Fruit fly (Drosophila melanogaster) whole organism, pupa: Measurements from ENCODE around the gene CG17572.
A peak's percentile ranks its signal among the peaks of the same experiment; 100 is the strongest.

Experiments used
- CG10348 ChIP-seq: fragments of 200-800 bp; sonication (Bioruptor generic); IDR thresholded peaks from 2 replicates; pipeline ENCODE4 v1.3.6; 2022; ENCODE audit warnings: missing biosample characterization, missing genetic modification characterization
- CG12605 ChIP-seq: fragments of 200-800 bp; sonication (Bioruptor generic); IDR thresholded peaks from 2 replicates; pipeline ENCODE4 v1.3.6; 2022; ENCODE audit warnings: missing biosample characterization, missing genetic modification characterization
- CG13204 ChIP-seq: fragments of 200-800 bp; sonication (Bioruptor generic); optimal IDR thresholded peaks from 2 replicates; lab custom pipeline; 2018; ENCODE audit warnings: missing biosample characterization, mild to moderate bottlenecking, missing genetic modification characterization, moderate library complexity
- CG14655 ChIP-seq: fragments of 200-800 bp; sonication (Bioruptor generic); optimal IDR thresholded peaks from 3 replicates; lab custom pipeline; 2017; ENCODE audit warnings: mild to moderate bottlenecking, missing biosample characterization, missing genetic modification reagents, missing genetic modification characterization
- CG15710 ChIP-seq: fragments of 200-800 bp; sonication (Bioruptor generic); optimal IDR thresholded peaks from 2 replicates; lab custom pipeline; 2018; ENCODE audit warnings: missing biosample characterization, mild to moderate bottlenecking, missing genetic modification characterization, moderate library complexity
- CG17806 ChIP-seq: fragments of 200-800 bp; sonication (Bioruptor generic); optimal IDR thresholded peaks from 2 replicates; lab custom pipeline; 2018; ENCODE audit warnings: missing biosample characterization, mild to moderate bottlenecking, missing genetic modification characterization, moderate library complexity
- CG32121 ChIP-seq: fragments of 200-800 bp; sonication (Bioruptor generic); IDR thresholded peaks from 2 replicates; pipeline ENCODE4 v1.3.6; 2022; ENCODE audit warnings: missing biosample characterization, missing genetic modification characterization
- CG34367 ChIP-seq: fragments of 200-800 bp; sonication (Bioruptor generic); optimal IDR thresholded peaks from 2 replicates; lab custom pipeline; 2018; ENCODE audit warnings: missing biosample characterization, mild to moderate bottlenecking, missing genetic modification characterization
- CG4496 ChIP-seq: fragments of 200-800 bp; sonication (Bioruptor generic); IDR thresholded peaks from 3 replicates; pipeline ENCODE4 v1.3.6; 2022; ENCODE audit warnings: missing biosample characterization, missing genetic modification characterization
- CG8159 ChIP-seq: fragments of 200-800 bp; sonication (Bioruptor generic); optimal IDR thresholded peaks from 3 replicates; lab custom pipeline; 2018; ENCODE audit warnings: missing biosample characterization, mild to moderate bottlenecking, missing genetic modification characterization, moderate library complexity
- CG8301 ChIP-seq: fragments of 200-800 bp; sonication (Bioruptor generic); optimal IDR thresholded peaks from 2 replicates; lab custom pipeline; 2018; ENCODE audit warnings: missing biosample characterization, mild to moderate bottlenecking, missing genetic modification characterization
- CG9948 ChIP-seq: fragments of 200-800 bp; sonication (Bioruptor generic); optimal IDR thresholded peaks from 2 replicates; lab custom pipeline; 2018; ENCODE audit warnings: missing biosample characterization, mild to moderate bottlenecking, missing genetic modification characterization, moderate library complexity
- D1 ChIP-seq: fragments of 200-800 bp; sonication (Bioruptor generic); optimal IDR thresholded peaks from 2 replicates; lab custom pipeline; 2018; ENCODE audit warnings: missing biosample characterization, mild to moderate bottlenecking, missing genetic modification characterization, moderate library complexity
- EcR ChIP-seq: fragments of 200-800 bp; sonication (Bioruptor generic); optimal IDR thresholded peaks from 3 replicates; lab custom pipeline; 2019; ENCODE audit warnings: missing biosample characterization, missing genetic modification characterization, mild to moderate bottlenecking, moderate library complexity, missing genetic modification reagents
- Ets98B ChIP-seq: fragments of 200-800 bp; sonication (Bioruptor generic); IDR thresholded peaks from 2 replicates; pipeline ENCODE4 v1.3.6; 2022; ENCODE audit warnings: missing biosample characterization, missing genetic modification characterization
- Pif1A ChIP-seq: fragments of 200-800 bp; sonication (Bioruptor generic); optimal IDR thresholded peaks from 3 replicates; lab custom pipeline; 2016; ENCODE audit warnings: missing biosample characterization, missing genetic modification characterization
- Pif1B ChIP-seq: fragments of 200-800 bp; sonication (Bioruptor generic); optimal IDR thresholded peaks from 3 replicates; lab custom pipeline; 2016; ENCODE audit warnings: missing biosample characterization, missing genetic modification characterization
- Snoo ChIP-seq: fragments of 200-800 bp; sonication (Bioruptor generic); optimal IDR thresholded peaks from 3 replicates; lab custom pipeline; 2017; ENCODE audit warnings: missing biosample characterization, mild to moderate bottlenecking, missing genetic modification characterization, inconsistent platforms
- fd96Ca ChIP-seq: fragments of 200-800 bp; sonication (Bioruptor generic); IDR thresholded peaks from 3 replicates; pipeline ENCODE4 v1.3.6; 2022; ENCODE audit warnings: missing biosample characterization, missing genetic modification characterization
- gl ChIP-seq: fragments of 200-800 bp; sonication (Bioruptor generic); optimal IDR thresholded peaks from 2 replicates; lab custom pipeline; 2018; ENCODE audit warnings: missing biosample characterization, mild to moderate bottlenecking, missing genetic modification characterization
- rn ChIP-seq: fragments of 200-800 bp; sonication (Bioruptor generic); IDR thresholded peaks from 2 replicates; pipeline ENCODE4 v1.3.6; 2022; ENCODE audit warnings: missing biosample characterization, missing genetic modification characterization

Gene CG17572

DNA sequence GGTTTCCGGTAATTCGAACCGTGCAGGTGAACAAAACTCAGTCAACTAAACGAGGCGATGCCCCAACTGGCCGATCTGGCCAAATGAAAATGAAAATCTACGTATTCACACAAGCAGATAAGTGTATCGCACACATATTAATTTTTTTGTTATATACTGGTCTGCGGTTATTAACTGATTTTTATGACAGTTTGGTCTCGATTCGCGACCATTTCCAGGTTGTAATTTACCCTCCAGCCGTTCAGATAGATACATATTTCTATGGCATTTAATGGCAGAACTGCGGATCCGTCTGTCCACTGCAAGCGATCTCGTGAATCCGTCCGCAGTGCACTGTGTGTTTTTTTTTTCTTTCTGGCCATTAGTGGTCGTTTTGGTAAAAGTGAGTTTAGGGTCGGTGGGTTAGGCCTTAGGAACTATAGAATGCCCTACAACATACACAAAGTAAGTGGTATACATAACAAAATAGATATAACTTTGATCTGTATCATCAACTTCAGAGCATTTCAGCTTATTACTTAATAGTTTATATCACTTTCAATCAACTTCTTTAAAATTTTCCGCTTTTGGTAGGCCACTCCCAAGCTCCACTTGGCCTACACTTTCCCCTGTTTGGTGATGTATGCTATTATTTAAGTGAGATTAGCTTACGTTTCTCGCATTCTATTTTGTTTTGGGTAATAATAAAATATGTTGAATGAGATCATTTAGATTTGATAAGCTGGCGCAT is at the start of gene CG17572:
CG17572 (minus strand) TSS at position 51 of the 730 bp plus-strand sequence.
- TF ChIP-seq CG17806 (tag; lab: Kevin White, UChicago) (no peak), CG12605 (GFP tag; lab: Robert Waterston, UW) (no peak), gl (tag; lab: Kevin White, UChicago) (no peak), EcR (no peak), CG8301 (no peak), Ets98B (no peak), CG9948 (tag; lab: Kevin White, UChicago) (no peak), CG8159 (tag; lab: Kevin White, UChicago) (no peak), D1 (no peak), CG13204 (GFP tag; lab: Kevin White, UChicago) (no peak), CG4496 (GFP tag; lab: Robert Waterston, UW) (no peak), CG34367 (no peak), CG14655 (no peak), CG32121 (no peak), Snoo (tag; lab: Kevin White, UChicago) (no peak), CG15710 (no peak), rn (GFP tag; lab: Robert Waterston, UW) (no peak), fd96Ca (GFP tag; lab: Robert Waterston, UW) (no peak), CG10348 (no peak), Pif1B (no peak)

DNA sequence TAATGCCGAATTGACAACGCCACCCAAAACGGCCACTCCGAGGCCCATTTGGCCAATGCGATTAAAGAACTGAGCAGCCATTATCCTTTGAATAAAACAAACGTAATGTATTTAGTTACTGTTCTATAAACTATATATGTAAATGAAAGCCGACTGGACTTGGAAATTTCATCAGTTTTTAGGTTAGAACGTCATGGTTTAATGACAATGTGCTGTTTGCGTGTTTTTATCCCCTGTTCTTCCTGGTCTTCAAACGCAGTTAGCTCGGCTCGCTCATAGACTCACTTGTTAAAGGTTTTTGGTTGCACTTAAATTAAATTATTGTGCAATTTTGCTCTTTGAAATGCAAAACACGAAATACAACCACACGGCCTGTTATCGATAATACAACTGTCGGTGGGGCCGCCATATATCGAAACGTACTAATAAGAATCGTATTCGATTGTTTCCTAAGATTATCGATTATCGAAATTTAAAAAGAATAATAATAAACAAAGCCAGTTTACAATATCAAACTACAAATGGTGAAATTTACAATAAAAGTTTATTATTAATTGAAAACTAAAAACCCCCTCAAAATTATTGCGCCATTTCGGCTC is 49.6 kb upstream of the CG17572 start, which contains the start of gene Phb1:
Phb1 (minus strand) TSS at position 398 of the 599 bp plus-strand sequence.
- no peak for TF ChIP-seq CG9948 (tag; lab: Kevin White, UChicago)
- no peak for TF ChIP-seq CG32121
- TF ChIP-seq Ets98B = no peak
- TF ChIP-seq Pif1A (GFP tag; lab: Kevin White, UChicago) = no peak
- no peak for TF ChIP-seq EcR
- TF ChIP-seq gl (tag; lab: Kevin White, UChicago) = no peak
- TF ChIP-seq CG8301 = no peak

DNA sequence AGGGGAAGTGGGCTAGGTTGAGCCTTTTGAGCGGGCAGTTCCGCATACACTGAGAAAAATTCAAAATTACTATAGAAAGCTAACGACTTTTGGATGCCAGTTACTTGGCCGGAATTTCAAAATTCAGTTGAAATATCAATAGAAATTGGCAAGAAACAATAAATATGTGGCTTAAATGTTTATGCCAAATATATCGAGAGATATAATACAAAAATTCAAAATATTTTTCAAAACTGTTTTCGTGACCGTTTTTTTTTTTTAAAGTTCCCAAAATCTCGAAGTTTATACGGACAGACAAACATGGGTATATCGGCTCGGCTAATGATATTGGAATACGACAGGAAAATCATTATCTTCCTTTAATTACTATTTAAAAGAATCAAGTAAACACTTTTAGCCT is 47.0 kb upstream of the CG17572 start:
- TF ChIP-seq CG32121 = peak; percentile 29; the same call in 1 of the 2 replicates
- peak; percentile 60 for TF ChIP-seq CG17806 (tag; lab: Kevin White, UChicago)
- TF ChIP-seq CG13204 (GFP tag; lab: Kevin White, UChicago) = no peak
- TF ChIP-seq CG8159 (tag; lab: Kevin White, UChicago) = peak; percentile 60
- peak; percentile 57; the same call in 1 of the 3 replicates for TF ChIP-seq fd96Ca (GFP tag; lab: Robert Waterston, UW)
- peak; percentile 26 for TF ChIP-seq CG15710
- TF ChIP-seq Ets98B = peak; percentile 52
- TF ChIP-seq CG8301 = peak; percentile 57
- TF ChIP-seq CG34367 = peak; percentile 6
- peak; percentile 60 for TF ChIP-seq CG9948 (tag; lab: Kevin White, UChicago)
- TF ChIP-seq CG10348 = no peak

DNA sequence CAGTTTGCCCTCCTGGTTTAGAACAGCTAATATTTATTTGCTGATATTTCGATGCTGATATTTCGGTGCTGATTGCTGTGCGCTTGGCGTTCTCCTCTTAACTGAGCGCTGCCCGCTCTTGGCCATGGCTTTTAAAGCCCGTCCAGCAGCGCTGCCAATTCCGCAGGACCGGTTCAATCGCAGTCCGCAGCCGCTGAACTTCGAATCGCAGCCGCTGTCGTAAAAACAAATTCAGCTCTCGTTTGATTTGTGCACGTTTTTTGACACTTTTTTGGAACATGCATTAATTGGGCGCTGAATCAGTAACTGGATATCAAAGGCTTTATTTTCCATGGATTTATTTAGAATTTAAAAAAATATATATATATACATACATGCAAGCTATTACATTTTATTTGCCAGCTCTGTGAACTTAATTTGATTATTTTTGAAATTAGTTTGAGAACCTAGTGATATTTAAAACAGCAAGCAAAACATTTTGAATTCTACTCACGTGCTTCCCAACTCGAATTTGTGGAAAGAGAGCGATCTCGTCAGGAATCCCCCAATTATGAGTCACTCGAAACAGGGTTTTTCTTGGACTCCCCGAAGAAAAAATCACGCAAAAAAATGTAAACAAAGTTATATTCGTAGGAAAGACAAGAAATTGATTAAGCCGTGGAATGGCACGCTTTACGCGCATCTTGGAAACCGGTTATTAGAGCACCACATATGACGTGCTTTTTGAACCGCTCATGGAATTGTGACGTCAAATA is 46.4 kb upstream of the CG17572 start, which contains the start of gene Ddc:
Ddc (minus strand) TSS at position 111 of the 755 bp plus-strand sequence.
- TF ChIP-seq Ets98B = no peak
- TF ChIP-seq Pif1B = peak; percentile 16

DNA sequence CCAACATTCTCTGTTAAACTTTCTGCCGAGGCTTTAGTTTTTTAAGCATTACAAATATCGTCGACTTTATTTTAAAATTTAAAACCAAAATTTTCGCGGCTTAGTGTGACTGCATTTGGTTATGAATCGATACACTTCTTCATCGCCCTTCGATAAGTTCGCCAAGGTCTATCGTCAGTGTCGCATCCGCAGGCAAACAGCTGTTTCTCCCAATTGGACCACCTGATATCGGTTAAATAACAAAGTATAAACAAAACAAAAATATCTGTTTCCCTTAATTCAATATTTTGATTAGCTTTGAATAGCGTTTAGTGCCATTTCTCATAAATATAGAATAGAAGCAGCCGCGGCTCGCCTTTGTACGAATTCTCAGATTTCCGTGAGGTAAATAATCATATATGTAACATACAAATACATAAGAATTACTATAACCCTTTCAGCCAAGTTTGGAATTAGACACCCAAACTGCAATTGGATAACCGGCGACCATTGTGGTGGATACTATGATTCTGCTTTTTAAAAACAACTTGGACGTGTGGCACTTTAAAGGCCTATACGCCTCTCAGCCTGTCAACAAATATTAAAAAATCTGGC is 40.3 kb upstream of the CG17572 start, which contains the start of gene CG10561:
CG10561 (plus strand) TSS at position 219 of the 594 bp plus-strand sequence.
- TF ChIP-seq CG34367 (no peak), Ets98B (no peak), CG15710 (no peak), CG32121 (no peak), rn (GFP tag; lab: Robert Waterston, UW) (no peak), D1 (no peak)

DNA sequence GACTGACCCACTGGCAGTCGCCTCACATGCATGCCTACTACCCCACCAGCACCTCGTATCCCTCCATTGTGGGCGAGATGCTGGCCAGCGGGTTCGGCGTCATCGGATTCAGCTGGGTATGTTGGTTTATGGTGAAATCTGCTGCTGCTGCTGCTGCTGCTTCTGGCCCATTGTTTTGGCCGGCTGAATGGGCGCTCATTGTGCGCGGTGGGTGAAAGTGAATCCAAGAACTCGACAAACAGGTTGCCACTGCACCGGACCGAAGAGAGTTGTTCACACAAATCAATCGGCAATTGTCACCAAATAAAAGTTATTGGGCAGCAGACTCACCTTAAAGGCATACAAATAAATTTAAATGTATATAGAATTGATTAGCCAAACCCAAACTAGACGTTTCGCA is 38.3 kb upstream of the CG17572 start:
- TF ChIP-seq rn (GFP tag; lab: Robert Waterston, UW) (no peak), CG14655 (no peak), Snoo (tag; lab: Kevin White, UChicago) (no peak), Pif1B (no peak), CG17806 (tag; lab: Kevin White, UChicago) (no peak), fd96Ca (GFP tag; lab: Robert Waterston, UW) (no peak), CG4496 (GFP tag; lab: Robert Waterston, UW) (no peak), CG8301 (no peak), CG12605 (GFP tag; lab: Robert Waterston, UW) (no peak), D1 (no peak), Pif1A (GFP tag; lab: Kevin White, UChicago) (no peak), CG15710 (no peak), CG8159 (tag; lab: Kevin White, UChicago) (no peak), CG13204 (GFP tag; lab: Kevin White, UChicago) (no peak), CG9948 (tag; lab: Kevin White, UChicago) (no peak), Ets98B (no peak), CG32121 (no peak), EcR (no peak), CG10348 (no peak)
